Fruit fly (Drosophila melanogaster) whole organism, adult: ENCODE results near the gene Prp6.

Experiments used
- CG11617 ChIP-seq: fragments of 200-800 bp; sonication (Bioruptor generic); optimal IDR thresholded peaks from 2 replicates; lab custom pipeline; 2017; ENCODE audit warnings: mild to moderate bottlenecking, missing biosample characterization, missing genetic modification reagents, missing genetic modification characterization
- CG12768 ChIP-seq: fragments of 200-800 bp; sonication (Bioruptor generic); optimal IDR thresholded peaks from 2 replicates; lab custom pipeline; 2017; ENCODE audit warnings: missing biosample characterization, missing genetic modification characterization, mild to moderate bottlenecking, moderate library complexity, missing genetic modification reagents
- CG14711 ChIP-seq: fragments of 200-800 bp; sonication (Bioruptor generic); optimal IDR thresholded peaks from 2 replicates; lab custom pipeline; 2018; ENCODE audit warnings: missing biosample characterization, mild to moderate bottlenecking, missing genetic modification characterization, moderate library complexity
- CG33017 ChIP-seq: fragments of 200-800 bp; sonication (Bioruptor generic); optimal IDR thresholded peaks from 2 replicates; lab custom pipeline; 2018; ENCODE audit warnings: missing biosample characterization, mild to moderate bottlenecking, missing genetic modification characterization, moderate library complexity
- CG5204 ChIP-seq: fragments of 200-800 bp; sonication (Bioruptor generic); optimal IDR thresholded peaks from 2 replicates; lab custom pipeline; 2016; ENCODE audit warnings: missing biosample characterization, missing genetic modification characterization
- CG7045 ChIP-seq: fragments of 200-800 bp; sonication (Bioruptor generic); optimal IDR thresholded peaks from 2 replicates; lab custom pipeline; 2017; ENCODE audit warnings: missing biosample characterization, mild to moderate bottlenecking, missing genetic modification characterization
- CG7101 ChIP-seq: fragments of 200-800 bp; sonication (Bioruptor generic); optimal IDR thresholded peaks from 2 replicates; lab custom pipeline; 2018; ENCODE audit warnings: missing biosample characterization, mild to moderate bottlenecking, missing genetic modification characterization, moderate library complexity
- Crg-1 ChIP-seq: fragments of 200-800 bp; sonication (Bioruptor generic); optimal IDR thresholded peaks from 2 replicates; lab custom pipeline; 2016; ENCODE audit warnings: missing biosample characterization, missing genetic modification characterization
- Hr96 ChIP-seq: fragments of 200-800 bp; sonication (Bioruptor generic); optimal IDR thresholded peaks from 2 replicates; lab custom pipeline; 2016; ENCODE audit warnings: missing biosample characterization, missing genetic modification characterization
- Mnt ChIP-seq: fragments of 200-800 bp; sonication (Bioruptor generic); optimal IDR thresholded peaks from 2 replicates; lab custom pipeline; 2016; ENCODE audit warnings: missing biosample characterization, mild to moderate bottlenecking, missing genetic modification characterization
- bab1 ChIP-seq: fragments of 200-800 bp; sonication (Bioruptor generic); optimal IDR thresholded peaks from 3 replicates; lab custom pipeline; 2019; ENCODE audit warnings: missing biosample characterization, mild to moderate bottlenecking, missing genetic modification characterization, moderate library complexity
- cnc ChIP-seq, 2 experiments: fragments of >200 bp; optimal IDR thresholded peaks; 2 replicates each; lab custom pipeline; 2017
- tj ChIP-seq: fragments of 200-800 bp; sonication (Bioruptor generic); optimal IDR thresholded peaks from 3 replicates; lab custom pipeline; 2017; ENCODE audit warnings: missing biosample characterization, mild to moderate bottlenecking, missing genetic modification characterization, moderate library complexity
- toe ChIP-seq: fragments of 200-800 bp; sonication (Bioruptor generic); optimal IDR thresholded peaks from 2 replicates; lab custom pipeline; 2016; ENCODE audit warnings: missing biosample characterization, missing genetic modification characterization

DNA sequence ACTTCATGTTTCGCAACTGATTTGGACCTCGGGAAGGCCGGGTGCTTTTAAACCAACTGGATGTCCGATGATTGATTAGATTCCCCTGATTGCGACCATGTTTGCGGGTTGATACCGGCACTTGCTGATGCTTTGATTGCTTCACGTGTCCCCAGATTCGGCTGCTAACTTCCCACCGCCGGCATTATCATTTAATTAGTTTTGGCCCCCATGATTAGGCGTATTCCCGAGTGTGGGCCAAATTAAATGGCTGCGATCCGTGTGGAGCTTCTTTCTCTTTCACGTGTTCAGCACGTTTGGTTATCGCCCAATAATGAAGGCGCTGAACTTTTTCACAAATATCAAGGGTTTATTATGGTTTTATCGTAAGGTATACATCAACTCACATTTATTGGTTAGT lies 16.9 kb downstream of the Prp6 start, which contains the start of gene CG3819:
- TF ChIP-seq cnc (optimal IDR thresholded peaks at IDR 0.05; lab: Kevin White, UChicago) (no peak), tj (GFP tag; lab: Kevin White, UChicago) (no peak), CG11617 (GFP tag; lab: Kevin White, UChicago) (no peak), Mnt (no peak), CG14711 (tag; lab: Kevin White, UChicago) (no peak), CG5204 (GFP tag; lab: Kevin White, UChicago) (no peak), toe (GFP tag; lab: Kevin White, UChicago) (no peak), CG12768 (no peak), Crg-1 (GFP tag; lab: Kevin White, UChicago) (no peak), Hr96 (GFP tag; lab: Kevin White, UChicago) (no peak), bab1 (GFP tag; lab: Kevin White, UChicago) (no peak), CG7101 (tag; lab: Kevin White, UChicago) (no peak), CG33017 (no peak), CG7045 (GFP tag; lab: Kevin White, UChicago) (no peak)
